Fruit fly (Drosophila melanogaster): ENCODE measurements around the gene Nin.

DNA sequence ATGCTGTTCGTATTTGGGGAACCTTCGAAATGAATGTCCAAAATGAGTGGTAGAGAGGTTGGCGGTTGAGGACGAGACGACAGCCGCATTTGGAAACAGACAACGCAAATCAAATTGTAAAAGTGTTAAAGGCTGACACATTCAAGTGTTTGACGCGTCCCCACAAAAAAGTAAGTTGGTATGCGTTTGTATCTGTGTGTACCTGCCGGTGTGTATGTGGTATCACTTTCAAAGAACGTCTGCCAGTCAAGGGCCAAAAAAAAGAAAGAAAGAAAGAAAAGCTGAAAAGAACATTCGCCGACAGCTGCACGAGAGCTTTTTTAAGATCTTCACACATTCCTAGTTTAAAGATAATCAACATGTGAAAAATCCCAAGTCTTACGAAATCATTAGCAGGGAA, 30.5 kb downstream of the Nin start:
- TF ChIP-seq ss (GFP tag; optimal IDR thresholded peaks at IDR 0.05) = no peak
- no peak for TF ChIP-seq lz (GFP tag; optimal IDR thresholded peaks at IDR 0.05)
- TF ChIP-seq acj6 (GFP tag; optimal IDR thresholded peaks at IDR 0.05) = no peak
- no peak for TF ChIP-seq CG9139 (GFP tag; optimal IDR thresholded peaks at IDR 0.05)
- no peak for TF ChIP-seq dsx (GFP tag; optimal IDR thresholded peaks at IDR 0.05; ENCODE audit: poor library complexity, severe bottlenecking)
- TF ChIP-seq Ets96B (tag; optimal IDR thresholded peaks at IDR 0.05) = no peak
- no peak for TF ChIP-seq Sox14 (GFP tag; optimal IDR thresholded peaks at IDR 0.05)
- TF ChIP-seq CG6792 (GFP tag; optimal IDR thresholded peaks at IDR 0.05) = no peak
- no peak for TF ChIP-seq vri (GFP tag; optimal IDR thresholded peaks at IDR 0.05)
- TF ChIP-seq achi (GFP tag; optimal IDR thresholded peaks at IDR 0.05) = no peak
- no peak for TF ChIP-seq Hr4 (GFP tag; optimal IDR thresholded peaks at IDR 0.05)
- TF ChIP-seq Lpt (GFP tag; optimal IDR thresholded peaks at IDR 0.05) = no peak

Measured in whole organism, prepupa.